Fruit fly (Drosophila melanogaster) S2 (cell line): ENCODE data around the gene Hsp26.

Experiments
- CG8478 ChIP-seq: fragments of >200 bp; optimal IDR thresholded peaks from 2 replicates; lab custom pipeline; 2018
- CTCF ChIP-seq, 2 experiments: fragments of >200 bp; optimal IDR thresholded peaks; 2 replicates each; lab custom pipeline; 2018

- TF ChIP-seq CG8478 (no peak), CTCF (optimal IDR thresholded peaks at IDR 0.05; lab: Kevin White, UChicago) (no peak)
Measured at dm6 chr3L:9355555-9355954, 21.7 kb downstream of the Hsp26 start.
